Fruit fly (Drosophila melanogaster) Kc167 (cell line): ENCODE results near the gene CCKLR-17D1.

Experiments used
- Myc ChIP-seq: fragments of >200 bp; optimal IDR thresholded peaks from 2 replicates; lab custom pipeline; 2017; ENCODE audit warnings: missing external identifiers
- Sin3A ChIP-seq: fragments of >200 bp; optimal IDR thresholded peaks from 2 replicates; lab custom pipeline; 2018; ENCODE audit warnings: missing external identifiers
- h ChIP-seq: fragments of >200 bp; optimal IDR thresholded peaks from 3 replicates; lab custom pipeline; 2018; ENCODE audit warnings: missing external identifiers
- insv ChIP-seq: fragments of >200 bp; optimal IDR thresholded peaks from 3 replicates; lab custom pipeline; 2018; ENCODE audit warnings: missing external identifiers
- psq ChIP-seq: fragments of >200 bp; optimal IDR thresholded peaks from 2 replicates; lab custom pipeline; 2017; ENCODE audit warnings: missing external identifiers
- ttk ChIP-seq: sonication (Bioruptor generic); optimal IDR thresholded peaks from 2 replicates; lab custom pipeline; 2017; ENCODE audit warnings: missing external identifiers

CCKLR-17D1 gene

DNA sequence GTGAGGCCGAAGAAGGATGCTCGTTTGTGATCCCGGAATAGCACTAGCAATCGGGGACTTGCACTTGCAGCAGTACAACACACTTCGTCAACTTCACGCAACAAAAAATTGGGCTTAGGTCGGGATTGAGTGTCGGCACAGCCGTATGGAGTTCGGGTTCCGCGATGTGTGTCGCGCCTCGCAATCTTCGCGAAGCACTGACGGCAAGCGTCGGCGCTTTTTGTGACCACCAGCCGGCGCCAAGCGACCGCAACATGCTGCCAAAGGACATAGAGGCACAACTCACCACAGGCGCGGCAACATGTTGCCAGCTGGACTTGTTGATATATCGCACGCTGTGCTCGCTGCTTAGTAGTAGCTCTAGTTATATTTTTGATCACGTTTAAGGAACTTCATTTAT, at the start of gene CCKLR-17D1:
Gene CCKLR-17D1 (minus strand): TSS at position 303 of the 400 bp plus-strand sequence.
- TF ChIP-seq h (no peak), ttk (lab: Kevin White, UChicago) (no peak), Myc (no peak), psq (no peak), insv (lab: Kevin White, UChicago) (no peak), Sin3A (lab: Kevin White, UChicago) (no peak)

DNA sequence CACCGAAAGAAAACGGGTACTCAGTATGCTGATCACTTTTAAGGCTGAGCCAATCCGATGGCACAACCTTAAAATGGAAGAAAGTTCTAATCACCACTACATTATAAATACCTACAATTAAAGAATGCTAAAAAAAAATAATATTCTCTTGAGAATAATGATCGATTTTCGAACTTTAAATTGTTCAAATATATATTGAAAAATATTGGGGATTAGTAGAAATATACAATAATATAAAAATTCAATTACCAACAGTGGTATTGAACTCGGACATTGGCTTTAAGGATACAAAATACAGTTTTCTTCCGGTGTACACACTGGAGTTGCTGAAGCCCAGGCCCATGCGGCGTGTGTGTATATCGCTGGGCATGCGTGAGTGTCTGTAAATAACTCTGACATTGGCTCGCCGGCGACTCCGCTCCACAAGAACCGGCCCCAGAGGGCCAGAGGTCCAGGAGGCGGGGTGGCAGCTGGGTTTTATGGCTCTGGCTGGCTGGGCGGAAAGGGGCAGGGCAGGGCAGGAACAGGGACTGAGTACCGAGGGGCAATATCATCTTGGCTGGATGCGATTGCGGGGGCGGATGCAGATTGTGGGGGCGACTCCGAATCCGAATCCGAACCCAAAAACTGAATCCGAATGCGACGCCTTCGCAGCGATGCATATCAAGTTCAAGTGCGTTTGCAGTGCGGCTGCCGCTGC, 49.6 kb upstream of the CCKLR-17D1 start:
- TF ChIP-seq ttk (lab: Kevin White, UChicago) = no peak
- TF ChIP-seq Sin3A (lab: Kevin White, UChicago) = no peak
- no peak for TF ChIP-seq psq
- TF ChIP-seq h = no peak
- no peak for TF ChIP-seq insv (lab: Kevin White, UChicago)
- TF ChIP-seq Myc = no peak

DNA sequence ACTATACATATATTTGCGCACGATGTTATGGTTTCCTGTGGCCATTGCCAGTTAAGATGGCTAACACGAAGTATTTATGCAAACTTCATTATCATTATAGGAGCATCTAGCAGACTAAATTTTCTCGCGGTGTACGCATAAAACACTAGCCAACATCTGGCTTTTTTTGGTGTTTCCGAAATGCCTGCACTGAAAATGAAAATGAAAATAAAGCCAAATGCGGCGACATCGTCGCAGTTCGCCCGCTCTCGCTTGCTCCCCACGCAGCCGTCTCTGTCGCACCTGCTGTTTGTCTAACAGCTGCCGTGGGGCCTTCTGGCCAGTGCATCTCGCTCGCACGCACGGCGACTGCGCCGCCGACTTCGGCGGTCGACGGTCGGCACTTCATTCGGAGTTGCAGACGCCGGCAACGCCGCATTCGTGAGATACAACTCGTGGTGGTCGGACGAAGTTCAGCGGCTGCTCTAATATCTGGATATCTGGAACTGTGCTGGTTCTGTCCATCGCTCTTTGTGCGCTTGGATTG, 48.5 kb upstream of the CCKLR-17D1 start, which contains the start of gene CG6891:
Gene CG6891 (plus strand): TSS at position 411 of the 526 bp plus-strand sequence.
- TF ChIP-seq Myc (no peak), h (no peak), psq (no peak), insv (lab: Kevin White, UChicago) (no peak), Sin3A (lab: Kevin White, UChicago) (no peak)

DNA sequence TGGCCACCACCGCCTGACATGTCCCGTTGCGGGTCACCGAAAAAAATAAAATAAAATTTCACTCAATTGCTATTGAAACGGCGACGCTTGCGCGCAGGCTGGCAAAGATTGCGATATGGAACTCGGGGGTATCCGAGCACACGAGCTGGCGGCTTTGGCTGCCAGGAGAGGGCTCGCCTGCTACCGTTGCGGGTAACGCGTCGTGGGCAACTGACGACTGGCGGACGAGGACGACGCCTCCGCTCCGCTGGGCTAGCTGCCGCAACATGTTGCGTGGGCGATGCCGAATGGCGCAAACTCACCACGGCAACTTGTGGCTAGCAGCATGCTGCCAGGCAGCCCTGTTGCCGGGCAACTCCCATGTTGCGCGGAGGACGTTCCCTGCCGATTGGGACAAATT, 47.4 kb upstream of the CCKLR-17D1 start, which contains the start of gene CCKLR-17D3:
Gene CCKLR-17D3 (minus strand): TSS at position 211 of the 400 bp plus-strand sequence.
- TF ChIP-seq ttk (lab: Kevin White, UChicago) (no peak), Myc (no peak), psq (no peak), insv (lab: Kevin White, UChicago) (no peak)

DNA sequence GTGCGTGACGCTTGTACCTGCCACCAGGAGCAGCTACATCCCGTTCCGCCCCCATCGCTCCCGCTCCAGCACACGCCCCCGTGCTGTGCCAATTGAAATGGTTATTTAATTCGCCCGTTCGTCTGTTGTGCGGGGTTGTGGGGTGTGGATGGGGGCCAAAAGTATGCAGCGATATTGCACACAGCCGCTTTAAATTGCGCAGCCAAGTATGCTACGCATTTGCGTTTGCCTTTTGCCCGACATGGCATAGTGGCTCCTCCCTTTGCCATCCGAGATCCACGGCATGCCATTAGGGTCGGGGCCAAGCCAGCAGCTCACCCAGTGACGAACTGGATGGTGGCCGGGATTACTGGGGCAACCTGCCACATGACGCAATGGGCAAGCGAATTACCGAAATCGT, 45.6 kb upstream of the CCKLR-17D1 start:
- TF ChIP-seq Myc (no peak), psq (no peak), ttk (lab: Kevin White, UChicago) (no peak), Sin3A (lab: Kevin White, UChicago) (no peak), insv (lab: Kevin White, UChicago) (no peak), h (no peak)

DNA sequence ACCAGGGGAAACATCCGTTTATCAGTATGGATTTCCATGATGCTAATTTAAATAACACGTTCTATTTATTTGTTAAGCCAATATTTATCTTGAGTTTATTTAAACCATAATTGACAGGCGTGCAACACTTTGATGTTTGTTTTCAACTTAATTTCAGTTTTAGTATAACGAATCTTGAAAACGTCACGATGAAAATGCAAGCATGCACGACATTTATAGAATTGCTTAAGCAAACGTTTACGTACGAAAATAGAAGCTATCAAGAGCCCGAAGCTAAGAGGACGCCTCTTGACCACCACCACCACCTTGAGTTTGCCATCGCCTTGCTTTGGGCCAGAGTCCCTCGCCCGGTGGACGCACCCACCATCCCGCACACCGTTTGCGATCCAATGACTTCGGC, 45.0 kb upstream of the CCKLR-17D1 start:
- TF ChIP-seq insv (lab: Kevin White, UChicago) = no peak
- TF ChIP-seq Sin3A (lab: Kevin White, UChicago) = no peak
- TF ChIP-seq psq = no peak
- TF ChIP-seq Myc = no peak
- TF ChIP-seq h = no peak
- no peak for TF ChIP-seq ttk (lab: Kevin White, UChicago)

DNA sequence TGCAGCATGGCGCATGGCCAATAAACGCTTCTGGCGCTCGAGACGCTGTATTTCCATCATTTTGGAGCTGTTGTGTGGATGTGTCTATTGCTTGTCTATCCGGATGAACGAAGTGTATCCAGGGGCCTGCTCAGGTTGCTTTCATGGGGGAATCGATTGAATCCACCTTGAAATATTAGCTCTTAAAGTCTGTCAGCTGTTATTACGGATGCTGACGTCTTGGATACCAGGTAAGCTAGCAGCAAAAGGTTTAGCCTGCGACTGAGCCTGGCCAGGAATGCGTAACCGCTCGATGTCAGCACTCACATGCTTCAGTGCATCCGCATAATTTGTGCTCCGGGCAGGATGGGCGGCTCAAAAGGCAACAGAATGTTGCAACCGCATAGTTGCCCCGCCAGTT, 21.8 kb upstream of the CCKLR-17D1 start, which contains the start of gene CG12609:
Gene CG12609 (minus strand): TSS at position 101 of the 400 bp plus-strand sequence.
- TF ChIP-seq Sin3A (lab: Kevin White, UChicago) (no peak), Myc (no peak), h (no peak), ttk (lab: Kevin White, UChicago) (no peak), psq (no peak), insv (lab: Kevin White, UChicago) (no peak)

DNA sequence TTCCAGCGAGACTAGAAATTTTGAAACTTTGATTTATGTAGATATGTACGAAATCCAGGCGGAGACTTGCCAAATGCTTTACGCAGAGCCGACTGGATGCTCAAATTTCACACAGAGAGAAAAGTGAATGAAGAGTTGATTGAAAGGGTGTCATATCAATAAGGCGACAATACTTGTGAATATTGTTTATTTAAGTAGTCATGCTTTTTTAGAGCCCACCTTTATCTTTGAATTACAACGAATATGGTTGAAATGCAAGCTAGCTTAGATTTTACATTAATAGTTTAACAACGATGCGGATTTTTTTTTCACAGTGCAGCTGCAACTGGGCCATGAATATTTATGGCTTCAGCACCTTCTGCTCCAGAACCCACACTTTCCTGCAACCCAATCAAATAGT, 13.4 kb upstream of the CCKLR-17D1 start, which contains the start of gene CG6873:
Gene CG6873 (minus strand): TSS at position 101 of the 400 bp plus-strand sequence.
- no peak for TF ChIP-seq psq
- no peak for TF ChIP-seq Sin3A (lab: Kevin White, UChicago)

DNA sequence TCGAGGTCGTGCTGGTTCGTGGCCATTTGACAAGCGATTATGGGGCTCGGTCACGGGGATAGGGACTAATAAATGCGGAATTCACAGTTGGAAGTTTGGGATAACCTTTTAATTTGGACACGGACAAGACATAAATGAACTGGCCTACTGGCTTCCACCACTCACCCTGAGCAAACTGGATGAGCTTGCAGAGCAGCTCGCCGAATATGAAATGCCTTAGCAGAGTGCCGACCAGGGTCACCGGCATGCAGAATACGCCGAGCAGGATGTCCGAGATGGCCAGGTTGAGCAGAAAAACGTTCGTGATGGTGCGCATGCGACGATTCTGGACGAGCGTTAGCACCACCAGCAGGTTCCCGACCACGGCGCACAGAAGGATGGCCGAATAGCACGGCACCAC, 800 bp downstream of the CCKLR-17D1 start, which contains the start of gene CG42302:
Gene CG42302 (minus strand): TSS at position 101 of the 400 bp plus-strand sequence.
- no peak for TF ChIP-seq Myc
- no peak for TF ChIP-seq psq
- no peak for TF ChIP-seq ttk (lab: Kevin White, UChicago)
- TF ChIP-seq h = no peak
- TF ChIP-seq insv (lab: Kevin White, UChicago) = no peak
- TF ChIP-seq Sin3A (lab: Kevin White, UChicago) = no peak

DNA sequence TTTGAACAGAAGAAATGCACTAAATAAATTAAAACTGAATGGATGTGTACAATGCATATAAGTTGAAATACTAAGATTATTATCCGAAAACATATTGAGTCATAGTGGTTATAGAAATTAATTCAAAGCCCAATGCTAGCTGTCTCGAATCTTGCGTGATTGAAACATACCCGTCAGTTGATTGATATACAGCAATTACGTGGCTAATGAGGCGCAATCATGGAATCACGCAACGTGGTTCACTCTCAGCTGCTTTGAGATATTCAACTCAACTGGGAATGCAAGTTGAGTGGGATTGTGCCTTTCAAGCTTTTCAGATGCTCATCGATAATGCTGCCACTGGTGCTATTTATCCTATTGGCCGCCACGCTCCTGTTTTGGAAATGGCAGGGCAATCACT, 16.8 kb downstream of the CCKLR-17D1 start, which contains the start of gene Cyp308a1:
Gene Cyp308a1 (plus strand): TSS at position 301 of the 400 bp plus-strand sequence.
- no peak for TF ChIP-seq ttk (lab: Kevin White, UChicago)
- no peak for TF ChIP-seq h
- TF ChIP-seq insv (lab: Kevin White, UChicago) = no peak
- no peak for TF ChIP-seq Sin3A (lab: Kevin White, UChicago)
- TF ChIP-seq Myc = no peak

DNA sequence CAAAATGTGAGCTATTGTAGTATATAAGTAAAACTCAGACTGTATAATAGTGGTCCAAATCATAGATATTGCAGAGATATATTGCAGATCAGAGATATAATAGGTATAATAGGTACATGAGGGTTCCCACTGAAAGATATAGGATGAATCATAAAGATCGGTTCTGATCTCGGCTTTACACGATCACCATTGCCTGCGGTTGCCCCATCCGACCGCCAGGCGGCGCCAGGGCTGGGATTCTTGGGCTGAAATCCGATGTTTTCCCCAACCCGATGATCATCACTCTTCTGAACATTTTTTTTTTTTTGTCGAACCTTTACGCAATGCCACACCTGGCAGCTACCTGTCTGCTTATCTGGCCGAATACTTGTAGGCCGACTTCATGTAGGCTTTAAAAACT, 22.5 kb downstream of the CCKLR-17D1 start:
- no peak for TF ChIP-seq h
- no peak for TF ChIP-seq insv (lab: Kevin White, UChicago)
- TF ChIP-seq psq = no peak
- no peak for TF ChIP-seq ttk (lab: Kevin White, UChicago)

DNA sequence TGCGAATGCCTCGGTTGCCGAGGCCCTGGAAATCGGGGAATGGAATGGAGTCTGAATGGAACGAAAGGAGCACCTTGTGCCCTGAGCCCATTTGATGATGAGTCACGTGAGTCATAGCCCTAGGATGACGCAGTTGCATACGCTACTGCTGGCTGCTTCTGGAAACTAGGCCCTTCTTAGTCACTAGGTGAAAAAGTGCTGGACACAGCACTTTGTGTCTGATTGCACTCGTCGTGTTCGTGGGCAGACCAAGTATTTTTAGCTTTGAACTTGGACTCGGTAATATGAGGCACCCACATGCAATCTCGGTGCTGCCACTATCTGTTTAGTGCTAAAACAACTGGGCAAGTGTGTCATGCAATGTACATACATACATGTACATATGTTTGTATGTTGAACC, 24.1 kb downstream of the CCKLR-17D1 start:
- no peak for TF ChIP-seq h

DNA sequence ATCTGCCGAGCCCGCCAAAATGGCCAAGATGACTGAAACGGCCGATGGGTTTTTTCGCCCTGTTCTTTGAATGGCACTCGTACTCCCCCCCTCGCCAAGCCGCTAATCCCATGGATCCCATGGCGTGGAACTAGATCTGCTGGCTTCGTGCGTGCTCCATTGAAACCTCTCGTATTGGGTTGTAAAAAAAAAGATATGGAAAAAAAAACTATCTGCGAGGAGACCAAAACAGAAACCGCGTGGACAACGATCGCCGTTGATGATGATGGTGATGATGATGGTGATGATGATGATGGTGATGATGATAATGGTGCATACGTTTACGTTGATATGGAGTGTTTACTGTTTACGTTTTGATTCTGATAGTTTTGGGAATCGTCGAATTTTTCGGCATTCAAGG, 24.6 kb downstream of the CCKLR-17D1 start:
- no peak for TF ChIP-seq ttk (lab: Kevin White, UChicago)
- TF ChIP-seq Myc = no peak
- TF ChIP-seq h = no peak
